Worm (Caenorhabditis elegans) whole organism, midembryonic: Measurements from ENCODE around the gene smrd-1.
"Not testable (repeated sequence)": the region's sequence is repeated elsewhere in the genome, so short reads cannot be mapped to it uniquely, and the experiment has no call there.

Source experiments
- flt-1 ChIP-seq: fragments of 200-800 bp; sonication (Bioruptor generic); IDR thresholded peaks from 2 replicates; pipeline ENCODE4 v1.3.6; 2022; ENCODE audit warnings: missing genetic modification characterization, missing compliant biosample characterization
- med-1 ChIP-seq: sonication (generic microtip); optimal IDR thresholded peaks from 2 replicates; lab custom pipeline; 2017; ENCODE audit warnings: missing genetic modification characterization, mild to moderate bottlenecking, missing compliant biosample characterization, antibody characterized with exemption, missing genetic modification reagents; ENCODE audit not compliant: insufficient read depth
- ref-1 ChIP-seq: fragments of 200-800 bp; sonication (Bioruptor generic); conservative IDR thresholded peaks from 2 replicates; pipeline ENCODE4 v1.3.6; 2022; ENCODE audit warnings: missing genetic modification reagents, missing genetic modification characterization, missing compliant biosample characterization
- ztf-29 ChIP-seq: fragments of 200-800 bp; sonication (Bioruptor generic); IDR thresholded peaks from 2 replicates; pipeline ENCODE4 v1.3.6; 2022; ENCODE audit warnings: missing genetic modification reagents, missing genetic modification characterization, missing compliant biosample characterization

ce11 chrIII:10435938-10436842 lies at the start of gene smrd-1, which contains the start of gene enu-3.1:
- TF ChIP-seq ztf-29 (peak; percentile 34; the same call in 1 of the 2 replicates), flt-1 (GFP tag; lab: Robert Waterston, UW) (peak; percentile 72)
- TF ChIP-seq med-1 (GFP tag; lab: Kevin White, UChicago); ref-1 (GFP tag; lab: Robert Waterston, UW): not testable (repeated sequence)
